Worm (Caenorhabditis elegans) whole organism, L2 larva: Measurements from ENCODE around the gene pyr-1.
A peak's percentile ranks its signal among the peaks of the same experiment; 100 is the strongest.

Experiments used
- C34F6.9 ChIP-seq: fragments of 150-350 bp; optimal IDR thresholded peaks from 2 replicates; lab custom pipeline; 2014; ENCODE audit warnings: missing biosample characterization, missing genetic modification characterization
- F13H6.1 ChIP-seq: sonication (generic microtip); optimal IDR thresholded peaks from 2 replicates; lab custom pipeline; 2016; ENCODE audit warnings: missing genetic modification characterization, missing compliant biosample characterization
- R02D3.7 ChIP-seq: fragments of 150-350 bp; optimal IDR thresholded peaks from 2 replicates; lab custom pipeline; 2014; ENCODE audit warnings: missing biosample characterization, missing genetic modification characterization
- Y55F3AM.14 ChIP-seq: fragments of 200-800 bp; sonication (Bioruptor generic); optimal IDR thresholded peaks from 2 replicates; lab custom pipeline; 2018; ENCODE audit warnings: mild to moderate bottlenecking, missing genetic modification characterization, missing compliant biosample characterization
- ZK546.5 ChIP-seq: sonication (generic microtip); optimal IDR thresholded peaks from 2 replicates; lab custom pipeline; 2017; ENCODE audit warnings: missing biosample characterization, missing genetic modification characterization
- alr-1 ChIP-seq: fragments of 150-350 bp; optimal IDR thresholded peaks from 2 replicates; lab custom pipeline; 2014; ENCODE audit warnings: missing biosample characterization, missing genetic modification characterization
- aly-2 ChIP-seq: fragments of 150-350 bp; optimal IDR thresholded peaks from 2 replicates; lab custom pipeline; 2014; ENCODE audit warnings: missing biosample characterization, missing genetic modification characterization
- ama-1 ChIP-seq: fragments of 150-350 bp; optimal IDR thresholded peaks from 2 replicates; lab custom pipeline; 2018; ENCODE audit warnings: inconsistent platforms
- blmp-1 ChIP-seq: sonication (generic microtip); optimal IDR thresholded peaks from 2 replicates; lab custom pipeline; 2017; ENCODE audit warnings: missing genetic modification characterization, mild to moderate bottlenecking, missing compliant biosample characterization, antibody characterized with exemption, moderate library complexity; ENCODE audit not compliant: insufficient read depth
- ceh-16 ChIP-seq: fragments of 150-350 bp; optimal IDR thresholded peaks from 2 replicates; lab custom pipeline; 2014; ENCODE audit warnings: missing biosample characterization, missing genetic modification characterization
- ceh-82 ChIP-seq: fragments of 150-350 bp; optimal IDR thresholded peaks from 2 replicates; lab custom pipeline; 2014; ENCODE audit warnings: missing biosample characterization, missing genetic modification characterization
- crh-2 ChIP-seq: sonication (generic microtip); optimal IDR thresholded peaks from 2 replicates; lab custom pipeline; 2017; ENCODE audit warnings: missing biosample characterization, missing genetic modification characterization
- dmd-4 ChIP-seq: sonication (generic microtip); optimal IDR thresholded peaks from 2 replicates; lab custom pipeline; 2017; ENCODE audit warnings: missing biosample characterization, missing genetic modification characterization
- egl-27 ChIP-seq: sonication (generic microtip); optimal IDR thresholded peaks from 3 replicates; lab custom pipeline; 2017; ENCODE audit warnings: missing biosample characterization, missing genetic modification reagents, missing genetic modification characterization
- elt-1 ChIP-seq: fragments of 150-350 bp; optimal IDR thresholded peaks from 2 replicates; lab custom pipeline; 2014; ENCODE audit warnings: missing biosample characterization, missing genetic modification characterization
- elt-3 ChIP-seq: sonication (generic microtip); optimal IDR thresholded peaks from 2 replicates; lab custom pipeline; 2017; ENCODE audit warnings: missing biosample characterization, missing genetic modification characterization
- fos-1 ChIP-seq: fragments of 150-350 bp; optimal IDR thresholded peaks from 2 replicates; lab custom pipeline; 2014; ENCODE audit warnings: missing biosample characterization, missing genetic modification characterization
- gmeb-1 ChIP-seq: fragments of 150-350 bp; optimal IDR thresholded peaks from 2 replicates; lab custom pipeline; 2014; ENCODE audit warnings: missing biosample characterization, missing genetic modification characterization
- lin-11 ChIP-seq: fragments of 150-350 bp; sonication (generic microtip); optimal IDR thresholded peaks from 2 replicates; lab custom pipeline; 2014; ENCODE audit warnings: missing biosample characterization, missing genetic modification characterization, inconsistent platforms, mixed read lengths
- lin-13 ChIP-seq: fragments of 150-350 bp; optimal IDR thresholded peaks from 2 replicates; lab custom pipeline; 2014; ENCODE audit warnings: missing biosample characterization, missing genetic modification reagents, missing genetic modification characterization
- lin-39 ChIP-seq: fragments of 150-350 bp; optimal IDR thresholded peaks from 2 replicates; lab custom pipeline; 2014; ENCODE audit warnings: missing biosample characterization, missing genetic modification reagents, missing genetic modification characterization
- lsy-2 ChIP-seq, 2 experiments: fragments of 150-350 bp in 1 of 2; sonication (generic microtip) in 1 of 2; optimal IDR thresholded peaks; 2 replicates each; lab custom pipeline; 2014 to 2017; ENCODE audit warnings: missing biosample characterization in 2 of 2, missing genetic modification characterization in 2 of 2
- mab-5 ChIP-seq: fragments of 150-350 bp; optimal IDR thresholded peaks from 2 replicates; lab custom pipeline; 2014; ENCODE audit warnings: missing biosample characterization, missing genetic modification characterization
- mbf-1 ChIP-seq: sonication (generic microtip); optimal IDR thresholded peaks from 2 replicates; lab custom pipeline; 2017; ENCODE audit warnings: missing biosample characterization, missing genetic modification characterization
- mdl-1 ChIP-seq, 2 experiments: fragments of 150-350 bp in 1 of 2; sonication (generic microtip) in 1 of 2; optimal IDR thresholded peaks; 2 replicates each; lab custom pipeline; 2017; ENCODE audit warnings: missing biosample characterization in 2 of 2, missing genetic modification characterization in 2 of 2
- nhr-10 ChIP-seq: sonication (generic microtip); optimal IDR thresholded peaks from 2 replicates; lab custom pipeline; 2017; ENCODE audit warnings: missing biosample characterization, missing genetic modification characterization
- nhr-11 ChIP-seq: fragments of 150-350 bp; optimal IDR thresholded peaks from 2 replicates; lab custom pipeline; 2014; ENCODE audit warnings: missing biosample characterization, missing genetic modification characterization
- nhr-12 ChIP-seq: fragments of 150-350 bp; optimal IDR thresholded peaks from 2 replicates; lab custom pipeline; 2014; ENCODE audit warnings: missing biosample characterization, missing genetic modification characterization
- nhr-129 ChIP-seq: fragments of 150-350 bp; optimal IDR thresholded peaks from 2 replicates; lab custom pipeline; 2014; ENCODE audit warnings: missing biosample characterization, missing genetic modification characterization
- nhr-21 ChIP-seq: fragments of 150-350 bp; optimal IDR thresholded peaks from 2 replicates; lab custom pipeline; 2014; ENCODE audit warnings: missing biosample characterization, missing genetic modification characterization
- nhr-23 ChIP-seq: fragments of 150-350 bp; optimal IDR thresholded peaks from 2 replicates; lab custom pipeline; 2014; ENCODE audit warnings: missing biosample characterization, missing genetic modification reagents, missing genetic modification characterization
- nhr-237 ChIP-seq: fragments of 150-350 bp; optimal IDR thresholded peaks from 2 replicates; lab custom pipeline; 2014; ENCODE audit warnings: missing biosample characterization, missing genetic modification characterization
- nhr-25 ChIP-seq: fragments of 150-350 bp; sonication (generic microtip); optimal IDR thresholded peaks from 3 replicates; lab custom pipeline; 2014; ENCODE audit warnings: missing biosample characterization, missing genetic modification characterization
- nhr-6 ChIP-seq: fragments of 150-350 bp; optimal IDR thresholded peaks from 2 replicates; lab custom pipeline; 2014; ENCODE audit warnings: missing biosample characterization, missing genetic modification characterization
- nhr-77 ChIP-seq: fragments of 150-350 bp; optimal IDR thresholded peaks from 2 replicates; lab custom pipeline; 2014; ENCODE audit warnings: missing biosample characterization, missing genetic modification characterization
- peb-1 ChIP-seq: fragments of 150-350 bp; optimal IDR thresholded peaks from 2 replicates; lab custom pipeline; 2014; ENCODE audit warnings: missing biosample characterization, missing genetic modification characterization
- sem-4 ChIP-seq: fragments of 150-350 bp; optimal IDR thresholded peaks from 2 replicates; lab custom pipeline; 2014; ENCODE audit warnings: missing biosample characterization, missing genetic modification reagents, missing genetic modification characterization
- skn-1 ChIP-seq: sonication (generic microtip); optimal IDR thresholded peaks from 2 replicates; lab custom pipeline; 2017; ENCODE audit warnings: missing biosample characterization, missing genetic modification characterization
- sma-3 ChIP-seq: sonication (generic microtip); optimal IDR thresholded peaks from 2 replicates; lab custom pipeline; 2016; ENCODE audit warnings: missing genetic modification reagents, missing genetic modification characterization, missing compliant biosample characterization
- sma-9 ChIP-seq, 2 experiments: fragments of 150-350 bp in 1 of 2; sonication (generic microtip) in 1 of 2; optimal IDR thresholded peaks; 2 replicates each; lab custom pipeline; 2014 to 2016; ENCODE audit warnings: missing genetic modification characterization in 2 of 2, mild to moderate bottlenecking in 1 of 2, missing biosample characterization in 1 of 2, missing compliant biosample characterization in 1 of 2, missing genetic modification reagents in 1 of 2, moderate library complexity in 1 of 2
- snpc-4 ChIP-seq: fragments of 150-350 bp; optimal IDR thresholded peaks from 2 replicates; lab custom pipeline; 2014; ENCODE audit warnings: missing biosample characterization, missing genetic modification characterization
- unc-39 ChIP-seq: fragments of 150-350 bp; optimal IDR thresholded peaks from 2 replicates; lab custom pipeline; 2014; ENCODE audit warnings: missing biosample characterization, missing genetic modification characterization
- unc-55 ChIP-seq: fragments of 150-350 bp; sonication (generic microtip); optimal IDR thresholded peaks from 3 replicates; lab custom pipeline; 2014; ENCODE audit warnings: missing biosample characterization, missing genetic modification reagents, missing genetic modification characterization
- unc-62 ChIP-seq: fragments of 150-350 bp; optimal IDR thresholded peaks from 2 replicates; lab custom pipeline; 2014; ENCODE audit warnings: missing biosample characterization, missing genetic modification reagents, missing genetic modification characterization
- zag-1 ChIP-seq: fragments of 150-350 bp; optimal IDR thresholded peaks from 2 replicates; lab custom pipeline; 2014; ENCODE audit warnings: missing biosample characterization, missing genetic modification characterization
- ztf-1 ChIP-seq: fragments of 200-800 bp; sonication (Bioruptor generic); conservative IDR thresholded peaks from 2 replicates; pipeline ENCODE4 v1.3.6; 2022; ENCODE audit warnings: missing genetic modification characterization, missing compliant biosample characterization
- ztf-11 ChIP-seq: sonication (generic microtip); optimal IDR thresholded peaks from 2 replicates; lab custom pipeline; 2017; ENCODE audit warnings: missing biosample characterization, missing genetic modification characterization
- ztf-4 ChIP-seq: fragments of 150-350 bp; optimal IDR thresholded peaks from 2 replicates; lab custom pipeline; 2014; ENCODE audit warnings: missing biosample characterization, missing genetic modification characterization

The pyr-1 gene

ce11 chrII:8675369-8675768, 24.5 kb downstream of the pyr-1 start:
- TF ChIP-seq zag-1 (tag; lab: Kevin White, UChicago) (no peak), nhr-25 (tag; lab: Kevin White, UChicago) (peak; percentile 16)

- no peak for TF ChIP-seq nhr-21
- peak; percentile 40 for TF ChIP-seq fos-1 (tag; lab: Kevin White, UChicago)
These were observed 28.9 kb downstream of the pyr-1 start for ce11 chrII:8679799-8680198.

ce11 chrII:8683933-8684332, 33.0 kb downstream of the pyr-1 start:
- TF ChIP-seq mdl-1 (tag; optimal IDR thresholded peaks at IDR 0.05; lab: Kevin White, UChicago) (no peak), snpc-4 (tag; lab: Kevin White, UChicago) (no peak), gmeb-1 (tag; lab: Kevin White, UChicago) (no peak), ama-1 (lab: Kevin White, UChicago) (no peak), nhr-21 (no peak), F13H6.1 (tag; lab: Kevin White, UChicago) (no peak), nhr-11 (tag; lab: Kevin White, UChicago) (no peak), fos-1 (tag; lab: Kevin White, UChicago) (peak; percentile 14), nhr-6 (tag; lab: Kevin White, UChicago) (no peak), zag-1 (tag; lab: Kevin White, UChicago) (no peak), sem-4 (tag; lab: Kevin White, UChicago) (no peak), nhr-23 (tag; lab: Kevin White, UChicago) (no peak), ZK546.5 (tag; lab: Kevin White, UChicago) (no peak), aly-2 (no peak), egl-27 (tag; lab: Kevin White, UChicago) (no peak), crh-2 (tag; lab: Kevin White, UChicago) (peak; percentile 59), nhr-77 (tag; lab: Kevin White, UChicago) (no peak), R02D3.7 (tag; lab: Kevin White, UChicago) (no peak), nhr-237 (tag; lab: Kevin White, UChicago) (no peak), elt-1 (tag; lab: Kevin White, UChicago) (no peak), lin-13 (peak; percentile 72), alr-1 (no peak), lin-11 (tag; lab: Kevin White, UChicago) (no peak), unc-62 (GFP tag; lab: Kevin White, UChicago) (no peak), nhr-25 (tag; lab: Kevin White, UChicago) (no peak), dmd-4 (tag; lab: Kevin White, UChicago) (no peak), mab-5 (no peak), ztf-1 (GFP tag; lab: Robert Waterston, UW) (no peak), lsy-2 (tag; optimal IDR thresholded peaks at IDR 0.05; lab: Kevin White, UChicago) (peak; percentile 38 to 79), sma-3 (GFP tag; lab: Kevin White, UChicago) (no peak), lin-39 (no peak), nhr-12 (no peak), nhr-129 (no peak), sma-9 (GFP tag; optimal IDR thresholded peaks at IDR 0.05; lab: Kevin White, UChicago) (peak; percentile 49), sma-9 (tag; optimal IDR thresholded peaks at IDR 0.05; lab: Kevin White, UChicago) (no peak), ceh-82 (no peak), unc-55 (GFP tag; lab: Kevin White, UChicago) (peak; percentile 71), ztf-11 (tag; lab: Kevin White, UChicago) (no peak), skn-1 (tag; lab: Kevin White, UChicago) (no peak), peb-1 (tag; lab: Kevin White, UChicago) (no peak), elt-3 (no peak), ztf-4 (no peak), Y55F3AM.14 (no peak), ceh-16 (tag; lab: Kevin White, UChicago) (no peak), unc-39 (no peak), nhr-10 (tag; lab: Kevin White, UChicago) (no peak), blmp-1 (no peak), C34F6.9 (tag; lab: Kevin White, UChicago) (peak; percentile 84), mbf-1 (tag; lab: Kevin White, UChicago) (no peak)
